Worm (Caenorhabditis elegans) whole organism, L1 larva: ENCODE measurements around the gene egl-18.
A peak's percentile ranks its signal among the peaks of the same experiment; 100 is the strongest.

Experiments
- aha-1 ChIP-seq: fragments of 150-350 bp; optimal IDR thresholded peaks from 2 replicates; lab custom pipeline; 2014; ENCODE audit warnings: missing biosample characterization, missing genetic modification characterization
- ama-1 ChIP-seq: fragments of 150-350 bp; optimal IDR thresholded peaks from 2 replicates; lab custom pipeline; 2014
- blmp-1 ChIP-seq: fragments of 150-350 bp; optimal IDR thresholded peaks from 2 replicates; lab custom pipeline; 2014; ENCODE audit warnings: missing biosample characterization, missing genetic modification characterization
- ceh-90 ChIP-seq: sonication (generic microtip); optimal IDR thresholded peaks from 2 replicates; lab custom pipeline; 2016; ENCODE audit warnings: missing genetic modification characterization, missing compliant biosample characterization
- dsc-1 ChIP-seq: sonication (generic microtip); optimal IDR thresholded peaks from 2 replicates; lab custom pipeline; 2016; ENCODE audit warnings: mild to moderate bottlenecking, missing genetic modification characterization, missing compliant biosample characterization
- efl-1 ChIP-seq, 4 experiments: fragments of 150-350 bp; optimal IDR thresholded peaks in 3 of 4; peaks in 1 of 4; 1 replicate in 1 of 4; 2 replicates in 3 of 4; lab custom pipeline; 2014; ENCODE audit warnings: missing biosample characterization in 2 of 4, missing genetic modification characterization in 2 of 4, missing genetic modification reagents in 2 of 4
- egl-13 ChIP-seq: sonication (generic microtip); optimal IDR thresholded peaks from 2 replicates; lab custom pipeline; 2016; ENCODE audit warnings: missing genotype, missing genetic modification reagents, missing genetic modification characterization, missing compliant biosample characterization
- egl-27 ChIP-seq, 2 experiments: fragments of 150-350 bp in 1 of 2; sonication (generic microtip); optimal IDR thresholded peaks; 3 replicates each; lab custom pipeline; 2017 to 2018; ENCODE audit warnings: missing biosample characterization in 2 of 2, missing genetic modification characterization in 2 of 2, missing genetic modification reagents in 2 of 2
- elt-2 ChIP-seq: sonication (generic microtip); optimal IDR thresholded peaks from 2 replicates; lab custom pipeline; 2016; ENCODE audit warnings: missing genetic modification characterization, mild to moderate bottlenecking, inconsistent platforms, missing compliant biosample characterization, missing genetic modification reagents
- elt-3 ChIP-seq, 6 experiments: fragments of 150-350 bp in 1 of 6; sonication (generic microtip); optimal IDR thresholded peaks; 2 replicates each; lab custom pipeline; 2017 to 2018; ENCODE audit warnings: missing biosample characterization in 6 of 6, missing genetic modification characterization in 6 of 6, inconsistent platforms in 1 of 6
- fkh-4 ChIP-seq: sonication (generic microtip); optimal IDR thresholded peaks from 2 replicates; lab custom pipeline; 2016; ENCODE audit warnings: missing compliant biosample characterization, missing genetic modification characterization, borderline replicate concordance
- grh-1 ChIP-seq: fragments of 200-800 bp; sonication (Bioruptor generic); IDR thresholded peaks from 2 replicates; pipeline ENCODE4 v1.3.6; 2022; ENCODE audit warnings: missing genetic modification reagents, missing genetic modification characterization, missing compliant biosample characterization
- hlh-17 ChIP-seq: fragments of 200-800 bp; sonication (Bioruptor generic); optimal IDR thresholded peaks from 2 replicates; lab custom pipeline; 2018; ENCODE audit warnings: missing genetic modification characterization, mild to moderate bottlenecking, missing compliant biosample characterization, moderate library complexity, borderline replicate concordance
- hpl-2 ChIP-seq: fragments of 150-350 bp; optimal IDR thresholded peaks from 2 replicates; lab custom pipeline; 2014; ENCODE audit warnings: missing biosample characterization, missing genetic modification reagents, missing genetic modification characterization
- irx-1 ChIP-seq: sonication (generic microtip); optimal IDR thresholded peaks from 2 replicates; lab custom pipeline; 2016; ENCODE audit warnings: missing genetic modification characterization, missing compliant biosample characterization
- isw-1 ChIP-seq: fragments of 200-800 bp; sonication (Bioruptor generic); IDR thresholded peaks from 2 replicates; pipeline ENCODE4 v1.3.6; 2022; ENCODE audit warnings: missing genetic modification characterization, missing compliant biosample characterization
- lin-14 ChIP-seq: fragments of 200-800 bp; sonication (Bioruptor generic); optimal IDR thresholded peaks from 2 replicates; lab custom pipeline; 2018; ENCODE audit warnings: mild to moderate bottlenecking, missing genetic modification characterization, moderate library complexity, missing compliant biosample characterization
- lin-35 ChIP-seq, 2 experiments: fragments of 150-350 bp; optimal IDR thresholded peaks; 2 replicates each; lab custom pipeline; 2014; ENCODE audit warnings: missing biosample characterization in 2 of 2, missing genetic modification characterization in 2 of 2, missing genetic modification reagents in 2 of 2
- lsy-2 ChIP-seq, 2 experiments: fragments of 150-350 bp; optimal IDR thresholded peaks; 2 replicates each; lab custom pipeline; 2014; ENCODE audit warnings: missing biosample characterization in 2 of 2, missing genetic modification characterization in 2 of 2
- mef-2 ChIP-seq: fragments of 150-350 bp; optimal IDR thresholded peaks from 2 replicates; lab custom pipeline; 2014; ENCODE audit warnings: missing biosample characterization, missing genetic modification characterization
- mep-1 ChIP-seq: fragments of 150-350 bp; optimal IDR thresholded peaks from 2 replicates; lab custom pipeline; 2014; ENCODE audit warnings: missing biosample characterization, missing genetic modification characterization
- nhr-11 ChIP-seq: fragments of 150-350 bp; optimal IDR thresholded peaks from 2 replicates; lab custom pipeline; 2014; ENCODE audit warnings: missing biosample characterization, missing genetic modification characterization
- nhr-12 ChIP-seq: sonication (generic microtip); optimal IDR thresholded peaks from 2 replicates; lab custom pipeline; 2017; ENCODE audit warnings: missing biosample characterization, missing genetic modification characterization
- nhr-20 ChIP-seq: sonication (generic microtip); optimal IDR thresholded peaks from 2 replicates; lab custom pipeline; 2016; ENCODE audit warnings: mild to moderate bottlenecking, missing genetic modification characterization, missing compliant biosample characterization
- nhr-237 ChIP-seq: fragments of 150-350 bp; optimal IDR thresholded peaks from 2 replicates; lab custom pipeline; 2014; ENCODE audit warnings: missing biosample characterization, missing genetic modification characterization
- nhr-71 ChIP-seq: sonication (generic microtip); optimal IDR thresholded peaks from 2 replicates; lab custom pipeline; 2016; ENCODE audit warnings: mild to moderate bottlenecking, missing genetic modification characterization, moderate library complexity, missing compliant biosample characterization
- nhr-76 ChIP-seq: sonication (generic microtip); optimal IDR thresholded peaks from 2 replicates; lab custom pipeline; 2017; ENCODE audit warnings: missing biosample characterization, missing genetic modification characterization
- nhr-77 ChIP-seq: fragments of 150-350 bp; optimal IDR thresholded peaks from 2 replicates; lab custom pipeline; 2014; ENCODE audit warnings: missing biosample characterization, missing genetic modification characterization
- nhr-85 ChIP-seq: sonication (generic microtip); peaks from one replicate; lab custom pipeline; 2016; ENCODE audit warnings: missing genetic modification characterization, inconsistent platforms, missing compliant biosample characterization
- nhr-90 ChIP-seq: sonication (generic microtip); optimal IDR thresholded peaks from 2 replicates; lab custom pipeline; 2016; ENCODE audit warnings: mild to moderate bottlenecking, missing genetic modification characterization, missing compliant biosample characterization; ENCODE audit not compliant: poor library complexity
- rnt-1 ChIP-seq: sonication (generic microtip); optimal IDR thresholded peaks from 2 replicates; lab custom pipeline; 2016; ENCODE audit warnings: mild to moderate bottlenecking, missing genetic modification characterization, moderate library complexity, missing compliant biosample characterization
- snpc-4 ChIP-seq: fragments of 150-350 bp; optimal IDR thresholded peaks from 2 replicates; lab custom pipeline; 2014; ENCODE audit warnings: missing biosample characterization, missing genetic modification characterization
- snu-23 ChIP-seq: sonication (generic microtip); optimal IDR thresholded peaks from 2 replicates; lab custom pipeline; 2016; ENCODE audit warnings: missing genetic modification characterization, missing compliant biosample characterization
- swsn-7 ChIP-seq: sonication (generic microtip); optimal IDR thresholded peaks from 2 replicates; lab custom pipeline; 2016; ENCODE audit warnings: missing genetic modification characterization, missing compliant biosample characterization
- tbx-2 ChIP-seq: sonication (generic microtip); optimal IDR thresholded peaks from 2 replicates; lab custom pipeline; 2016; ENCODE audit warnings: missing genetic modification characterization, missing compliant biosample characterization
- unc-30 ChIP-seq: sonication (generic microtip); optimal IDR thresholded peaks from 2 replicates; lab custom pipeline; 2017; ENCODE audit warnings: missing biosample characterization, missing genetic modification characterization
- unc-62 ChIP-seq: fragments of 150-350 bp; optimal IDR thresholded peaks from 2 replicates; lab custom pipeline; 2014; ENCODE audit warnings: missing biosample characterization, missing genetic modification reagents, missing genetic modification characterization
- unc-98 ChIP-seq: fragments of 200-800 bp; sonication (Bioruptor generic); IDR thresholded peaks from 2 replicates; pipeline ENCODE4 v1.3.6; 2022; ENCODE audit warnings: missing genetic modification characterization, missing compliant biosample characterization
- xbp-1 ChIP-seq: sonication (generic microtip); optimal IDR thresholded peaks from 2 replicates; lab custom pipeline; 2016; ENCODE audit warnings: missing genetic modification characterization, missing compliant biosample characterization
- zag-1 ChIP-seq: fragments of 150-350 bp; optimal IDR thresholded peaks from 2 replicates; lab custom pipeline; 2014; ENCODE audit warnings: missing biosample characterization, missing genetic modification characterization
- zip-4 ChIP-seq: fragments of 200-800 bp; sonication (Bioruptor generic); optimal IDR thresholded peaks from 2 replicates; lab custom pipeline; 2018; ENCODE audit warnings: mild to moderate bottlenecking, missing genetic modification characterization, moderate library complexity, missing compliant biosample characterization
- ztf-11 ChIP-seq, 2 experiments: sonication (generic microtip); optimal IDR thresholded peaks; 2 replicates each; lab custom pipeline; 2016 to 2017; ENCODE audit warnings: missing genetic modification characterization in 2 of 2, missing biosample characterization in 1 of 2, missing compliant biosample characterization in 1 of 2

Gene egl-18

ce11 chrIV:1904072-1904671 is 2.0 kb downstream of the egl-18 start:
- TF ChIP-seq nhr-90 (tag; lab: Kevin White, UChicago) (no peak), lin-14 (GFP tag; lab: Kevin White, UChicago) (peak; percentile 38), rnt-1 (tag; lab: Kevin White, UChicago) (peak; percentile 25), efl-1 (optimal IDR thresholded peaks at IDR 0.05; lab: Kevin White, UChicago) (no peak), efl-1 (GFP tag; optimal IDR thresholded peaks at IDR 0.05 in 1 of 2; lab: Kevin White, UChicago) (peak in 1 of 2 experiments; percentile 90), unc-30 (tag; lab: Kevin White, UChicago) (no peak), blmp-1 (tag; lab: Kevin White, UChicago) (no peak), ztf-11 (tag; optimal IDR thresholded peaks at IDR 0.05; lab: Kevin White, UChicago) (no peak), zag-1 (tag; lab: Kevin White, UChicago) (no peak), nhr-85 (peak; percentile 43), elt-2 (tag; lab: Kevin White, UChicago) (peak; percentile 8), aha-1 (tag; lab: Kevin White, UChicago) (no peak), fkh-4 (tag; lab: Kevin White, UChicago) (peak; percentile 79), elt-3 (tag; optimal IDR thresholded peaks at IDR 0.05; lab: Kevin White, UChicago) (peak in 1 of 6 experiments; percentile 48), nhr-76 (no peak), dsc-1 (tag; lab: Kevin White, UChicago) (peak; percentile 71), irx-1 (tag; lab: Kevin White, UChicago) (no peak), isw-1 (GFP tag; lab: Robert Waterston, UW) (no peak), swsn-7 (no peak), hpl-2 (GFP tag; lab: Kevin White, UChicago) (no peak), hlh-17 (no peak), nhr-11 (tag; lab: Kevin White, UChicago) (no peak), lin-35 (GFP tag; optimal IDR thresholded peaks at IDR 0.05; lab: Kevin White, UChicago) (peak in 1 of 2 experiments; percentile 25), nhr-12 (tag; lab: Kevin White, UChicago) (no peak), egl-13 (no peak), nhr-77 (tag; lab: Kevin White, UChicago) (no peak), nhr-20 (tag; lab: Kevin White, UChicago) (no peak), lsy-2 (tag; optimal IDR thresholded peaks at IDR 0.05; lab: Kevin White, UChicago) (peak; percentile 57 to 73), zip-4 (no peak), snpc-4 (no peak), unc-62 (GFP tag; lab: Kevin White, UChicago) (no peak)

ce11 chrIV:1905250-1905649 is 3.1 kb downstream of the egl-18 start:
- TF ChIP-seq unc-62 (GFP tag; lab: Kevin White, UChicago) (no peak), nhr-237 (tag; lab: Kevin White, UChicago) (no peak), lin-14 (GFP tag; lab: Kevin White, UChicago) (peak; percentile 6), tbx-2 (tag; lab: Kevin White, UChicago) (no peak), unc-98 (GFP tag; lab: Robert Waterston, UW) (no peak)

ce11 chrIV:1906697-1907096 is 4.6 kb downstream of the egl-18 start:
- TF ChIP-seq snu-23 (no peak), lin-14 (GFP tag; lab: Kevin White, UChicago) (peak; percentile 58), xbp-1 (tag; lab: Kevin White, UChicago) (no peak), ceh-90 (tag; lab: Kevin White, UChicago) (no peak), elt-3 (tag; optimal IDR thresholded peaks at IDR 0.05; lab: Kevin White, UChicago) (no peak), nhr-90 (tag; lab: Kevin White, UChicago) (no peak), swsn-7 (no peak), fkh-4 (tag; lab: Kevin White, UChicago) (no peak), rnt-1 (tag; lab: Kevin White, UChicago) (no peak), egl-27 (tag; optimal IDR thresholded peaks at IDR 0.05; lab: Kevin White, UChicago) (no peak), hpl-2 (GFP tag; lab: Kevin White, UChicago) (no peak), mep-1 (tag; lab: Kevin White, UChicago) (no peak), grh-1 (no peak), mef-2 (no peak), nhr-71 (peak; percentile 4), ama-1 (lab: Kevin White, UChicago) (no peak), nhr-20 (tag; lab: Kevin White, UChicago) (no peak)
